Worm (Caenorhabditis elegans) whole organism, L4 larva: ENCODE measurements around the gene clec-34.

ENCODE experiments used
- F49E8.2 ChIP-seq: sonication (generic microtip); optimal IDR thresholded peaks from 2 replicates; lab custom pipeline; 2016; ENCODE audit warnings: missing compliant biosample characterization, mild to moderate bottlenecking, missing genetic modification characterization, borderline replicate concordance
- Y105C5A.15 ChIP-seq: fragments of 200-800 bp; sonication (Bioruptor generic); IDR thresholded peaks from 2 replicates; pipeline ENCODE4 v1.3.6; 2022; ENCODE audit warnings: missing genetic modification characterization, missing compliant biosample characterization
- ZK337.2 ChIP-seq: fragments of 200-800 bp; sonication (Bioruptor generic); IDR thresholded peaks from 2 replicates; pipeline ENCODE4 v1.3.6; 2022; ENCODE audit warnings: missing genetic modification reagents, missing genetic modification characterization, missing compliant biosample characterization
- ZK546.5 ChIP-seq, 2 experiments: sonication (generic microtip); optimal IDR thresholded peaks; 2 replicates each; lab custom pipeline; 2017; ENCODE audit warnings: missing biosample characterization in 2 of 2, missing genetic modification characterization in 2 of 2
- aha-1 ChIP-seq: fragments of 150-350 bp; peaks from one replicate; lab custom pipeline; 2014; ENCODE audit warnings: missing biosample characterization, missing genetic modification characterization
- ceh-20 ChIP-seq: fragments of 200-800 bp; sonication (Bioruptor generic); IDR thresholded peaks from 2 replicates; pipeline ENCODE4 v1.3.6; 2022; ENCODE audit warnings: missing genetic modification reagents, missing genetic modification characterization, missing compliant biosample characterization
- ces-1 ChIP-seq: fragments of 150-350 bp; sonication (generic microtip); optimal IDR thresholded peaks from 4 replicates; lab custom pipeline; 2014; ENCODE audit warnings: missing biosample characterization, missing genetic modification reagents, missing genetic modification characterization
- ctbp-1 ChIP-seq: fragments of 200-800 bp; sonication (Bioruptor generic); IDR thresholded peaks from 2 replicates; pipeline ENCODE4 v1.3.6; 2022; ENCODE audit warnings: missing genetic modification reagents, missing genetic modification characterization, missing compliant biosample characterization
- dve-1 ChIP-seq: sonication (generic microtip); optimal IDR thresholded peaks from 2 replicates; lab custom pipeline; 2017; ENCODE audit warnings: antibody characterized with exemption, mild to moderate bottlenecking, missing genetic modification characterization, missing compliant biosample characterization; ENCODE audit not compliant: insufficient read depth
- fkh-10 ChIP-seq: fragments of 150-350 bp; optimal IDR thresholded peaks from 2 replicates; lab custom pipeline; 2014; ENCODE audit warnings: missing biosample characterization, missing genetic modification reagents, missing genetic modification characterization
- gei-8 ChIP-seq: fragments of 200-800 bp; sonication (Bioruptor generic); optimal IDR thresholded peaks from 2 replicates; lab custom pipeline; 2018; ENCODE audit warnings: mild to moderate bottlenecking, missing genetic modification characterization, missing compliant biosample characterization
- lin-1 ChIP-seq: fragments of 200-800 bp; sonication (Bioruptor generic); IDR thresholded peaks from 2 replicates; pipeline ENCODE4 v1.3.6; 2022; ENCODE audit warnings: missing genetic modification reagents, missing genetic modification characterization, missing compliant biosample characterization
- lin-15B ChIP-seq: fragments of 150-350 bp; sonication (generic microtip); optimal IDR thresholded peaks from 3 replicates; lab custom pipeline; 2014; ENCODE audit warnings: missing biosample characterization, missing genetic modification characterization
- lin-38 ChIP-seq: fragments of 200-800 bp; sonication (Bioruptor generic); IDR thresholded peaks from 2 replicates; pipeline ENCODE4 v1.3.6; 2022; ENCODE audit warnings: missing genetic modification reagents, missing genetic modification characterization, missing compliant biosample characterization
- madf-5 ChIP-seq, 2 experiments: fragments of 200-800 bp; sonication (Bioruptor generic); IDR thresholded peaks; 2 replicates each; pipeline ENCODE4 v1.3.6; 2022; ENCODE audit warnings: missing compliant biosample characterization in 2 of 2, missing genetic modification characterization in 2 of 2
- mdt-29 ChIP-seq: fragments of 200-800 bp; sonication (Bioruptor generic); IDR thresholded peaks from 2 replicates; pipeline ENCODE4 v1.3.6; 2022; ENCODE audit warnings: missing genetic modification reagents, missing genetic modification characterization, missing compliant biosample characterization
- mep-1 ChIP-seq: fragments of 150-350 bp; sonication (generic microtip); optimal IDR thresholded peaks from 3 replicates; lab custom pipeline; 2014; ENCODE audit warnings: missing biosample characterization, missing genetic modification characterization
- mes-2 ChIP-seq: sonication (generic microtip); optimal IDR thresholded peaks from 2 replicates; lab custom pipeline; 2016; ENCODE audit warnings: missing genotype, mild to moderate bottlenecking, missing genetic modification characterization, missing compliant biosample characterization; ENCODE audit not compliant: poor library complexity, severe bottlenecking
- nhr-10 ChIP-seq: fragments of 150-350 bp; optimal IDR thresholded peaks from 2 replicates; lab custom pipeline; 2014; ENCODE audit warnings: missing biosample characterization, missing genetic modification characterization
- nhr-237 ChIP-seq: sonication (generic microtip); optimal IDR thresholded peaks from 2 replicates; lab custom pipeline; 2017; ENCODE audit warnings: missing biosample characterization, missing genetic modification characterization
- nhr-77 ChIP-seq: fragments of 150-350 bp; optimal IDR thresholded peaks from 2 replicates; lab custom pipeline; 2014; ENCODE audit warnings: missing biosample characterization, missing genetic modification characterization
- pha-4 ChIP-seq, 2 experiments: fragments of 150-350 bp in 1 of 2; fragments of 200-800 bp in 1 of 2; sonication (Bioruptor generic) in 1 of 2; IDR thresholded peaks in 1 of 2; optimal IDR thresholded peaks in 1 of 2; 2 replicates each; pipeline versions ENCODE4 v1.3.6 to Lab custom; 2014 to 2022; ENCODE audit warnings: missing genetic modification characterization in 2 of 2, missing genetic modification reagents in 2 of 2, missing biosample characterization in 1 of 2, missing compliant biosample characterization in 1 of 2
- pqm-1 ChIP-seq: sonication (generic microtip); optimal IDR thresholded peaks from 2 replicates; lab custom pipeline; 2017; ENCODE audit warnings: missing biosample characterization, missing genetic modification characterization
- set-16 ChIP-seq: fragments of 200-800 bp; sonication (Bioruptor generic); IDR thresholded peaks from 2 replicates; pipeline ENCODE4 v1.3.6; 2022; ENCODE audit warnings: missing genetic modification reagents, missing genetic modification characterization, missing compliant biosample characterization
- snpc-4 ChIP-seq: fragments of 150-350 bp; optimal IDR thresholded peaks from 2 replicates; lab custom pipeline; 2014; ENCODE audit warnings: missing biosample characterization, missing genetic modification characterization
- spr-1 ChIP-seq: sonication (generic microtip); optimal IDR thresholded peaks from 2 replicates; lab custom pipeline; 2016; ENCODE audit warnings: mild to moderate bottlenecking, missing genetic modification characterization, missing compliant biosample characterization
- spr-3 ChIP-seq: fragments of 200-800 bp; sonication (Bioruptor generic); optimal IDR thresholded peaks from 2 replicates; lab custom pipeline; 2018; ENCODE audit warnings: mild to moderate bottlenecking, missing genetic modification characterization, missing compliant biosample characterization
- unc-130 ChIP-seq: sonication (generic microtip); optimal IDR thresholded peaks from 2 replicates; lab custom pipeline; 2016; ENCODE audit warnings: missing genetic modification reagents, missing genetic modification characterization, missing compliant biosample characterization
- unc-62 ChIP-seq, 3 experiments: fragments of 150-350 bp in 1 of 3; sonication (generic microtip); optimal IDR thresholded peaks in 2 of 3; peaks in 1 of 3; 1 replicate in 1 of 3; 2 replicates in 2 of 3; lab custom pipeline; 2014 to 2017; ENCODE audit warnings: missing biosample characterization in 3 of 3, missing genetic modification characterization in 3 of 3, missing genetic modification reagents in 3 of 3, missing genotype in 1 of 3
- zfp-3 ChIP-seq: fragments of 200-800 bp; sonication (Bioruptor generic); conservative IDR thresholded peaks from 2 replicates; pipeline ENCODE4 v1.3.6; 2022; ENCODE audit warnings: missing genetic modification reagents, missing genetic modification characterization, missing compliant biosample characterization

Gene clec-34

DNA sequence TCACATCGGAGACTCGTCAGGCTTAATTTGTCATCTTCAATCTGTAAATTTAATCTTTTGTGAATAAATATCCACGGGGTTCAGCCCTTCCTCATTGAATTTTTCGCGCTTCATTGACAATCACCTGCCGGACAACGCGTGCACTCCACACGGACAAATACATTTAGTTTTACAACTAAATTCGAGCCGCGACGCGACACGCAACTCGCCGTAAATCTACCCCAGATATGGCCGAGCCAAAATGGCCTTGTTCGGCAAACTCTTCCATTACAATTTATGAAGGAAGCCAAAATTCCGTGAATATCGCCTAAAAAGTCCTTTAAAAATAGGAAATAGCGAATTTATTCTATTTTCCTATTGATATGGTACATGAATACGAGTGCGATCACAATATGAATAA is 9.2 kb downstream of the clec-34 start:
- no peak for TF ChIP-seq pha-4 (GFP tag; IDR thresholded peaks at IDR 0.05; lab: Robert Waterston, UW)
- TF ChIP-seq pha-4 (tag; optimal IDR thresholded peaks at IDR 0.05; lab: Kevin White, UChicago): no peak
- peak; percentile 16 for TF ChIP-seq unc-130 (GFP tag; lab: Kevin White, UChicago)
- TF ChIP-seq F49E8.2: peak; percentile 1
- no peak for TF ChIP-seq ZK337.2 (GFP tag; lab: Robert Waterston, UW)
- TF ChIP-seq nhr-77 (tag; lab: Kevin White, UChicago): no peak
- 0 out of 4 replicates have a peak, but pooled peaks of 1 of the 2 experiments have one; percentile 57 for TF ChIP-seq madf-5 (GFP tag; IDR thresholded peaks at IDR 0.05; lab: Robert Waterston, UW)
- TF ChIP-seq, all 104 proteins: peak for 3

- TF ChIP-seq dve-1 (tag; lab: Kevin White, UChicago) (no peak), spr-1 (tag; lab: Kevin White, UChicago) (no peak), Y105C5A.15 (GFP tag; lab: Robert Waterston, UW) (no peak), unc-130 (GFP tag; lab: Kevin White, UChicago) (no peak), fkh-10 (GFP tag; lab: Kevin White, UChicago) (no peak), set-16 (GFP tag; lab: Robert Waterston, UW) (peak; percentile 75), aha-1 (tag; lab: Kevin White, UChicago) (peak; percentile 85)
- TF ChIP-seq, all 104 proteins: peak for 2
Measured at ce11 chrV:16745214-16745613, 9.6 kb downstream of the clec-34 start.

ce11 chrV:16746231-16746990 is 10.8 kb downstream of the clec-34 start, which contains the start of gene gyg-2:
TSS of gene gyg-2 (minus strand) at chrV:16746258.
- TF ChIP-seq lin-1 (no peak), lin-15B (tag; lab: Kevin White, UChicago) (no peak), lin-38 (peak; percentile 84), aha-1 (tag; lab: Kevin White, UChicago) (peak; percentile 9), mep-1 (tag; lab: Kevin White, UChicago) (no peak), ctbp-1 (no peak), gei-8 (no peak), zfp-3 (GFP tag; lab: Robert Waterston, UW) (no peak)
- TF ChIP-seq, all 104 proteins: peak for 2

- TF ChIP-seq aha-1 (tag; lab: Kevin White, UChicago) (peak; percentile 20), ces-1 (GFP tag; lab: Kevin White, UChicago) (no peak), Y105C5A.15 (GFP tag; lab: Robert Waterston, UW) (no peak), pqm-1 (tag; lab: Kevin White, UChicago) (no peak), unc-62 (GFP tag; optimal IDR thresholded peaks at IDR 0.05 in 1 of 2; lab: Kevin White, UChicago) (peak in 1 of 2 experiments; percentile 64), unc-62 (tag; optimal IDR thresholded peaks at IDR 0.05; lab: Kevin White, UChicago) (no peak), nhr-237 (tag; lab: Kevin White, UChicago) (no peak), mes-2 (tag; lab: Kevin White, UChicago) (no peak), F49E8.2 (peak; percentile 46), spr-3 (no peak), nhr-10 (no peak), mdt-29 (GFP tag; lab: Robert Waterston, UW) (no peak), ZK546.5 (tag; optimal IDR thresholded peaks at IDR 0.05; lab: Kevin White, UChicago) (no peak), snpc-4 (tag; lab: Kevin White, UChicago) (no peak), ceh-20 (no peak), nhr-77 (tag; lab: Kevin White, UChicago) (no peak)
Measured at ce11 chrV:16747031-16747672, 11.6 kb downstream of the clec-34 start, which contains the start of gene dkf-2. TSS of gene dkf-2 (plus strand) at chrV:16747622.
